Fruit fly (Drosophila melanogaster) whole organism: Measurements from ENCODE around the gene CG33339.

Experiments
- CG8478 ChIP-seq: fragments of >200 bp; optimal IDR thresholded peaks from 2 replicates; lab custom pipeline; 2018; ENCODE audit warnings: inconsistent platforms
- Dll ChIP-seq: fragments of >200 bp; optimal IDR thresholded peaks from 2 replicates; lab custom pipeline; 2017
- EcR ChIP-seq, 2 experiments: fragments of >200 bp; optimal IDR thresholded peaks; 2 replicates each; lab custom pipeline; 2017; ENCODE audit warnings: missing biosample characterization in 2 of 2, missing genetic modification characterization in 2 of 2, missing genetic modification reagents in 2 of 2
- pan ChIP-seq: fragments of >200 bp; optimal IDR thresholded peaks from 2 replicates; lab custom pipeline; 2017
- psq ChIP-seq: fragments of >200 bp; optimal IDR thresholded peaks from 2 replicates; lab custom pipeline; 2017
- usp ChIP-seq: fragments of >200 bp; optimal IDR thresholded peaks from 2 replicates; lab custom pipeline; 2017; ENCODE audit warnings: missing biosample characterization, missing genetic modification characterization, mixed read lengths

DNA sequence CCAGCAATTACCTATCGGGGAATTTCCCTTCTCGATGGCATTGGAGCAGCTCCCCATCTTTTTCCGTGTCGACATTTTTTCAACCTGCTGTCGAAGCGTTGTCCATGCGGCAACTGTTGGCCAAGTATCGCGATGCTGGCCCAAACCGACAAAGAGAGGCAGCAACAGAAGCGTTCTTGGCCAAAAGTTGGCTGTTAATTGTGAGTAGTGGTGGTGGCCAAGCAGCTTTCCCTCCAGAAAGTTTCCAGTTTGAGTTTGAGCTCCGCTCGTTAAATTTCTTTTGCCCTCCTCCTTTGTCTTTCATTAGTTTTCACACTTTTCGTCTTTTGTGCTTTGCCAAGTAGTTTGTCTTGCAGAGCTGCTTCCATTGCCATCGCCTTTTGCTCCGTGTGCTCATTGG, 11.0 kb downstream of the CG33339 start, which contains the start of gene CG17782:
- TF ChIP-seq psq (lab: Kevin White, UChicago) (no peak), CG8478 (no peak), Dll (no peak), EcR (GFP tag; optimal IDR thresholded peaks at IDR 0.05; lab: Kevin White, UChicago) (no peak), usp (GFP tag; lab: Kevin White, UChicago) (no peak), pan (no peak)
